Worm (Caenorhabditis elegans) whole organism, L3 larva: ENCODE results near the gene clec-2.

Experiments used
- ceh-82 ChIP-seq: fragments of 150-350 bp; optimal IDR thresholded peaks from 2 replicates; lab custom pipeline; 2014; ENCODE audit warnings: missing biosample characterization, missing genetic modification characterization
- elt-3 ChIP-seq, 3 experiments: fragments of 150-350 bp in 1 of 3; sonication (generic microtip) in 2 of 3; optimal IDR thresholded peaks; 2 replicates in 2 of 3; 4 replicates in 1 of 3; lab custom pipeline; 2014 to 2017; ENCODE audit warnings: missing biosample characterization in 3 of 3, missing genetic modification characterization in 3 of 3
- eor-1 ChIP-seq, 2 experiments: fragments of 150-350 bp; optimal IDR thresholded peaks; 2 replicates each; lab custom pipeline; 2014 to 2018; ENCODE audit warnings: missing biosample characterization in 2 of 2, missing genetic modification characterization in 2 of 2
- mdl-1 ChIP-seq: fragments of 150-350 bp; optimal IDR thresholded peaks from 2 replicates; lab custom pipeline; 2014; ENCODE audit warnings: missing biosample characterization, missing genetic modification characterization
- nfya-1 ChIP-seq: sonication (generic microtip); optimal IDR thresholded peaks from 2 replicates; lab custom pipeline; 2017; ENCODE audit warnings: missing genetic modification characterization, mild to moderate bottlenecking, missing compliant biosample characterization, antibody characterized with exemption, moderate library complexity; ENCODE audit not compliant: insufficient read depth
- nhr-12 ChIP-seq: fragments of 150-350 bp; optimal IDR thresholded peaks from 2 replicates; lab custom pipeline; 2014; ENCODE audit warnings: missing biosample characterization, missing genetic modification characterization
- nhr-43 ChIP-seq: sonication (generic microtip); optimal IDR thresholded peaks from 2 replicates; lab custom pipeline; 2016; ENCODE audit warnings: mild to moderate bottlenecking, missing genetic modification characterization, missing compliant biosample characterization; ENCODE audit not compliant: poor library complexity, severe bottlenecking
- pha-4 ChIP-seq: fragments of 150-350 bp; optimal IDR thresholded peaks from 2 replicates; lab custom pipeline; 2014; ENCODE audit warnings: missing biosample characterization, missing genetic modification reagents, missing genetic modification characterization
- skn-1 ChIP-seq: fragments of 150-350 bp; optimal IDR thresholded peaks from 2 replicates; lab custom pipeline; 2014; ENCODE audit warnings: missing biosample characterization, missing genetic modification characterization
- unc-62 ChIP-seq: fragments of 150-350 bp; sonication (generic microtip); optimal IDR thresholded peaks from 4 replicates; lab custom pipeline; 2014; ENCODE audit warnings: missing biosample characterization, missing genetic modification reagents, missing genetic modification characterization

ce11 chrII:3065086-3065485 lies 41.9 kb upstream of the clec-2 start:
- TF ChIP-seq nhr-12 (tag; lab: Kevin White, UChicago) (no peak), mdl-1 (tag; lab: Kevin White, UChicago) (no peak), skn-1 (tag; lab: Kevin White, UChicago) (no peak), unc-62 (GFP tag; lab: Kevin White, UChicago) (no peak), eor-1 (tag; optimal IDR thresholded peaks at IDR 0.05; lab: Kevin White, UChicago) (no peak), pha-4 (tag; lab: Kevin White, UChicago) (no peak), ceh-82 (tag; lab: Kevin White, UChicago) (no peak), elt-3 (tag; optimal IDR thresholded peaks at IDR 0.05; lab: Kevin White, UChicago) (no peak), nfya-1 (tag; lab: Kevin White, UChicago) (no peak), nhr-43 (tag; lab: Kevin White, UChicago) (no peak)
